Fruit fly (Drosophila melanogaster) whole organism, prepupa: Measurements from ENCODE around the gene CG8420.

Source experiments
- Blimp-1 ChIP-seq: fragments of 200-800 bp; sonication (Bioruptor generic); optimal IDR thresholded peaks from 3 replicates; lab custom pipeline; 2017; ENCODE audit warnings: missing biosample characterization, missing genetic modification characterization, mild to moderate bottlenecking, moderate library complexity, missing genetic modification reagents
- CG11294 ChIP-seq: fragments of 200-800 bp; sonication (Bioruptor generic); IDR thresholded peaks from 2 replicates; pipeline ENCODE4 v1.3.6; 2022; ENCODE audit warnings: missing biosample characterization, missing genetic modification characterization
- CG15336 ChIP-seq: fragments of 200-800 bp; sonication (Bioruptor generic); IDR thresholded peaks from 2 replicates; pipeline ENCODE4 v1.3.6; 2022; ENCODE audit warnings: missing biosample characterization, missing genetic modification characterization
- CG31627 ChIP-seq: fragments of 200-800 bp; sonication (Bioruptor generic); optimal IDR thresholded peaks from 3 replicates; lab custom pipeline; 2016; ENCODE audit warnings: missing biosample characterization, missing genetic modification characterization
- CG6792 ChIP-seq: fragments of 200-800 bp; sonication (Bioruptor generic); optimal IDR thresholded peaks from 3 replicates; lab custom pipeline; 2016; ENCODE audit warnings: missing biosample characterization, missing genetic modification characterization
- Eip93F ChIP-seq: fragments of 200-800 bp; sonication (Bioruptor generic); optimal IDR thresholded peaks from 2 replicates; lab custom pipeline; 2016; ENCODE audit warnings: missing biosample characterization, mild to moderate bottlenecking, missing genetic modification characterization
- OdsH ChIP-seq: fragments of 200-800 bp; sonication (Bioruptor generic); optimal IDR thresholded peaks from 3 replicates; lab custom pipeline; 2016; ENCODE audit warnings: missing biosample characterization, missing genetic modification characterization
- achi ChIP-seq: fragments of 200-800 bp; sonication (Bioruptor generic); optimal IDR thresholded peaks from 3 replicates; lab custom pipeline; 2016; ENCODE audit warnings: missing biosample characterization, missing genetic modification characterization
- salr ChIP-seq, 2 experiments: fragments of 200-800 bp; sonication (Bioruptor generic); optimal IDR thresholded peaks; 3 replicates each; lab custom pipeline; 2016 to 2018; ENCODE audit warnings: missing biosample characterization in 2 of 2, missing genetic modification characterization in 2 of 2, mild to moderate bottlenecking in 1 of 2

DNA sequence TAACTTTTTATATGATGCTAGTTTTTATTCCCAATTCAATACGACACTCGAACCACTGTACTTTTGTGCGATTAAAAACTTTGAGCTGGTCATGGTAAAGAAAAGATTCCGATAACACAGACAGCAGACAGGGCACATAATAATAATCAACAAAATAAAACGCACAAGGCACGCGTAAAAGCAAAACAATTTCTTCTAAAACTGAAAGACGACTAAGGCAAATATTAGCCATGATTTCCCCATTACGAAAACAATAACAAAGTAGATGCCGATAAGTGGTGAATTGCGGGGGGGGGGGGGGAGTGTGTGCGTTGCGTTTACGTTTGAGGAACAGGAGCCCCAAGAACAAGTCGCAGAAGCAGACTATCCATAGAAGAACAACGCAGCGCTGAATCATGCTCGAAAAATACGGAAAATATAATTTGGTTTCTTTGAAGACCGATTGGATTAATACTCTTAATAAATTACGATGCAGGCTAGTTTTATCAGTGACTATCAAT is 11.6 kb upstream of the CG8420 start:
- TF ChIP-seq CG11294 (GFP tag; lab: Robert Waterston, UW), result no peak
- no peak for TF ChIP-seq achi (GFP tag; lab: Kevin White, UChicago)
- no peak for TF ChIP-seq OdsH (GFP tag; lab: Kevin White, UChicago)
- no peak for TF ChIP-seq CG6792 (GFP tag; lab: Kevin White, UChicago)
- TF ChIP-seq salr (GFP tag; optimal IDR thresholded peaks at IDR 0.05; lab: Kevin White, UChicago), result no peak
- no peak for TF ChIP-seq Blimp-1 (GFP tag; lab: Kevin White, UChicago)
- no peak for TF ChIP-seq CG31627 (GFP tag; lab: Kevin White, UChicago)
- TF ChIP-seq CG15336 (GFP tag; lab: Robert Waterston, UW), result no peak
- no peak for TF ChIP-seq Eip93F (GFP tag; lab: Kevin White, UChicago)
